Worm (Caenorhabditis elegans): ENCODE measurements around the gene srh-214.

Gene srh-214

ce11 chrV:16834989-16835388, 5.4 kb upstream of the srh-214 start, which contains the start of gene tni-3:
tni-3 (minus strand) TSS chrV:16835128.
- TF ChIP-seq tra-4 (tag; optimal IDR thresholded peaks at IDR 0.05) (no peak), flt-1 (GFP tag; IDR thresholded peaks at IDR 0.05) (no peak), hnd-1 (tag; optimal IDR thresholded peaks at IDR 0.05) (no peak), ama-1 (optimal IDR thresholded peaks at IDR 0.05) (no peak), aly-1 (tag; optimal IDR thresholded peaks at IDR 0.05) (no peak), scrt-1 (GFP tag; IDR thresholded peaks at IDR 0.05) (no peak), pes-1 (GFP tag; IDR thresholded peaks at IDR 0.05) (no peak), B0310.2 (tag; optimal IDR thresholded peaks at IDR 0.05) (no peak), ceh-13 (GFP tag; optimal IDR thresholded peaks at IDR 0.05) (no peak), hmbx-1 (tag; optimal IDR thresholded peaks at IDR 0.05) (no peak), ets-7 (tag; optimal IDR thresholded peaks at IDR 0.05) (no peak), hmg-4 (GFP tag; optimal IDR thresholded peaks at IDR 0.05) (no peak), F13C5.2 (tag; optimal IDR thresholded peaks at IDR 0.05) (no peak), tbx-37 (GFP tag; conservative IDR thresholded peaks at IDR 0.05) (no peak), sea-1 (GFP tag; conservative IDR thresholded peaks at IDR 0.05) (no peak), tbx-11 (GFP tag; IDR thresholded peaks at IDR 0.05) (no peak), ceh-36 (tag; optimal IDR thresholded peaks at IDR 0.05) (no peak)

ce11 chrV:16833672-16834071, 4.1 kb upstream of the srh-214 start:
- TF ChIP-seq flt-1 (GFP tag; IDR thresholded peaks at IDR 0.05) (no peak), tbx-37 (GFP tag; conservative IDR thresholded peaks at IDR 0.05) (no peak), tra-4 (tag; optimal IDR thresholded peaks at IDR 0.05) (no peak), aly-1 (tag; optimal IDR thresholded peaks at IDR 0.05) (no peak), pes-1 (GFP tag; IDR thresholded peaks at IDR 0.05) (no peak), hmg-4 (GFP tag; optimal IDR thresholded peaks at IDR 0.05) (no peak), sea-1 (GFP tag; conservative IDR thresholded peaks at IDR 0.05) (no peak), ets-7 (tag; optimal IDR thresholded peaks at IDR 0.05) (no peak), hnd-1 (tag; optimal IDR thresholded peaks at IDR 0.05) (no peak)

ce11 chrV:16832865-16833264, 3.3 kb upstream of the srh-214 start, which contains the start of gene phy-3:
phy-3 (plus strand) TSS chrV:16833165.
- no peak for TF ChIP-seq B0310.2 (tag; optimal IDR thresholded peaks at IDR 0.05)
- TF ChIP-seq tbx-11 (GFP tag; IDR thresholded peaks at IDR 0.05): no peak
- no peak for TF ChIP-seq tbx-37 (GFP tag; conservative IDR thresholded peaks at IDR 0.05)
- TF ChIP-seq sea-1 (GFP tag; conservative IDR thresholded peaks at IDR 0.05): no peak
- no peak for TF ChIP-seq ets-7 (tag; optimal IDR thresholded peaks at IDR 0.05)
- no peak for TF ChIP-seq hmg-4 (GFP tag; optimal IDR thresholded peaks at IDR 0.05)
- TF ChIP-seq hmbx-1 (tag; optimal IDR thresholded peaks at IDR 0.05): no peak
- no peak for TF ChIP-seq pes-1 (GFP tag; IDR thresholded peaks at IDR 0.05)
- no peak for TF ChIP-seq ama-1 (optimal IDR thresholded peaks at IDR 0.05)
- TF ChIP-seq hnd-1 (tag; optimal IDR thresholded peaks at IDR 0.05): no peak
- no peak for TF ChIP-seq ceh-36 (tag; optimal IDR thresholded peaks at IDR 0.05)
- TF ChIP-seq tra-4 (tag; optimal IDR thresholded peaks at IDR 0.05): no peak
- no peak for TF ChIP-seq scrt-1 (GFP tag; IDR thresholded peaks at IDR 0.05)
- no peak for TF ChIP-seq aly-1 (tag; optimal IDR thresholded peaks at IDR 0.05)
- no peak for TF ChIP-seq F13C5.2 (tag; optimal IDR thresholded peaks at IDR 0.05)
- no peak for TF ChIP-seq ceh-13 (GFP tag; optimal IDR thresholded peaks at IDR 0.05)
- TF ChIP-seq flt-1 (GFP tag; IDR thresholded peaks at IDR 0.05): no peak

ce11 chrV:16831921-16832320, 2.4 kb upstream of the srh-214 start, which contains the start of gene srh-215:
srh-215 (minus strand) TSS chrV:16832021.
- TF ChIP-seq hnd-1 (tag; optimal IDR thresholded peaks at IDR 0.05) (no peak), B0310.2 (tag; optimal IDR thresholded peaks at IDR 0.05) (no peak), flt-1 (GFP tag; IDR thresholded peaks at IDR 0.05) (no peak), sea-1 (GFP tag; conservative IDR thresholded peaks at IDR 0.05) (no peak), hmg-4 (GFP tag; optimal IDR thresholded peaks at IDR 0.05) (no peak), tbx-11 (GFP tag; IDR thresholded peaks at IDR 0.05) (no peak), tra-4 (tag; optimal IDR thresholded peaks at IDR 0.05) (no peak), ceh-13 (GFP tag; optimal IDR thresholded peaks at IDR 0.05) (no peak), ets-7 (tag; optimal IDR thresholded peaks at IDR 0.05) (no peak), ceh-36 (tag; optimal IDR thresholded peaks at IDR 0.05) (no peak), pes-1 (GFP tag; IDR thresholded peaks at IDR 0.05) (no peak), aly-1 (tag; optimal IDR thresholded peaks at IDR 0.05) (no peak), hmbx-1 (tag; optimal IDR thresholded peaks at IDR 0.05) (no peak), tbx-37 (GFP tag; conservative IDR thresholded peaks at IDR 0.05) (no peak)

ce11 chrV:16831310-16831709, 1.8 kb upstream of the srh-214 start:
- TF ChIP-seq scrt-1 (GFP tag; IDR thresholded peaks at IDR 0.05): no peak
- no peak for TF ChIP-seq ets-7 (tag; optimal IDR thresholded peaks at IDR 0.05)
- TF ChIP-seq B0310.2 (tag; optimal IDR thresholded peaks at IDR 0.05): no peak
- TF ChIP-seq F13C5.2 (tag; optimal IDR thresholded peaks at IDR 0.05): no peak
- no peak for TF ChIP-seq hnd-1 (tag; optimal IDR thresholded peaks at IDR 0.05)
- TF ChIP-seq hmg-4 (GFP tag; optimal IDR thresholded peaks at IDR 0.05): no peak
- TF ChIP-seq tbx-11 (GFP tag; IDR thresholded peaks at IDR 0.05): no peak
- no peak for TF ChIP-seq aly-1 (tag; optimal IDR thresholded peaks at IDR 0.05)

ce11 chrV:16827485-16827884, 2.1 kb downstream of the srh-214 start, which contains the start of gene srh-216:
srh-216 (minus strand) TSS chrV:16827585.
- TF ChIP-seq ama-1 (optimal IDR thresholded peaks at IDR 0.05): no peak
- TF ChIP-seq tbx-11 (GFP tag; IDR thresholded peaks at IDR 0.05): no peak
- no peak for TF ChIP-seq aly-1 (tag; optimal IDR thresholded peaks at IDR 0.05)
- no peak for TF ChIP-seq hnd-1 (tag; optimal IDR thresholded peaks at IDR 0.05)
- no peak for TF ChIP-seq pes-1 (GFP tag; IDR thresholded peaks at IDR 0.05)
- TF ChIP-seq tra-4 (tag; optimal IDR thresholded peaks at IDR 0.05): no peak
- no peak for TF ChIP-seq flt-1 (GFP tag; IDR thresholded peaks at IDR 0.05)
- no peak for TF ChIP-seq ceh-36 (tag; optimal IDR thresholded peaks at IDR 0.05)
- no peak for TF ChIP-seq tbx-37 (GFP tag; conservative IDR thresholded peaks at IDR 0.05)
- TF ChIP-seq hmbx-1 (tag; optimal IDR thresholded peaks at IDR 0.05): no peak
- no peak for TF ChIP-seq sea-1 (GFP tag; conservative IDR thresholded peaks at IDR 0.05)
- no peak for TF ChIP-seq ceh-13 (GFP tag; optimal IDR thresholded peaks at IDR 0.05)
- no peak for TF ChIP-seq hmg-4 (GFP tag; optimal IDR thresholded peaks at IDR 0.05)
- no peak for TF ChIP-seq ets-7 (tag; optimal IDR thresholded peaks at IDR 0.05)
- no peak for TF ChIP-seq scrt-1 (GFP tag; IDR thresholded peaks at IDR 0.05)

- TF ChIP-seq tbx-11 (GFP tag; IDR thresholded peaks at IDR 0.05) (no peak), aly-1 (tag; optimal IDR thresholded peaks at IDR 0.05) (no peak), pes-1 (GFP tag; IDR thresholded peaks at IDR 0.05) (no peak), sea-1 (GFP tag; conservative IDR thresholded peaks at IDR 0.05) (no peak)
Observed at ce11 chrV:16821270-16821737, 8.3 kb downstream of the srh-214 start, which contains the start of gene T20B3.14. T20B3.14 (minus strand) TSS chrV:16821320.
